Fruit fly (Drosophila melanogaster) whole organism: ENCODE measurements around the gene CG13786.

Source experiments
- Dll ChIP-seq: fragments of >200 bp; optimal IDR thresholded peaks from 2 replicates; lab custom pipeline; 2017
- EcR ChIP-seq, 2 experiments: fragments of >200 bp; optimal IDR thresholded peaks; 2 replicates each; lab custom pipeline; 2017; ENCODE audit warnings: missing biosample characterization in 2 of 2, missing genetic modification characterization in 2 of 2, missing genetic modification reagents in 2 of 2
- pan ChIP-seq: fragments of >200 bp; optimal IDR thresholded peaks from 2 replicates; lab custom pipeline; 2017

DNA sequence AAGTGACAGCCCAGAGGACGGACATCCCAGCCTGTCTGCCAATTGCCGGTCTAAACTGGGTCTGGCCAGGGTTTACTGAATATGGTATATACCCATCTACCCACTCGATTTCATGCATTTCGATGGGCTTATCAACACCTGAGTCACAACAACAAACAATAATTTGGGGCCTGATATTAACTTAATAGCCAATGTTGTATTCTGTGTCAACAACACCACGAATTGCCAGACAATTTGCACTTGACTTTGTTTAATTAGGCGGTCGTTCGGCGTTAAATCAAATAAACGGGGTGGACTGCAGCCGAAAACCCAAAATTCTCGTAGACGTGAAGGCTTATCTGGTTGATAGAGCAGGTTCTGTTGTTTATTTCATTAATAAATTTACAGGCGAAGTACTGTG is 13.5 kb downstream of the CG13786 start:
- TF ChIP-seq pan (lab: Kevin White, UChicago) = no peak
- TF ChIP-seq Dll (lab: Kevin White, UChicago) = no peak
- no peak for TF ChIP-seq EcR (GFP tag; optimal IDR thresholded peaks at IDR 0.05; lab: Kevin White, UChicago)
